Fruit fly (Drosophila melanogaster): ENCODE results near the gene GstZ1.
A peak's percentile ranks its signal among the peaks of the same experiment; 100 is the strongest.

The GstZ1 gene

DNA sequence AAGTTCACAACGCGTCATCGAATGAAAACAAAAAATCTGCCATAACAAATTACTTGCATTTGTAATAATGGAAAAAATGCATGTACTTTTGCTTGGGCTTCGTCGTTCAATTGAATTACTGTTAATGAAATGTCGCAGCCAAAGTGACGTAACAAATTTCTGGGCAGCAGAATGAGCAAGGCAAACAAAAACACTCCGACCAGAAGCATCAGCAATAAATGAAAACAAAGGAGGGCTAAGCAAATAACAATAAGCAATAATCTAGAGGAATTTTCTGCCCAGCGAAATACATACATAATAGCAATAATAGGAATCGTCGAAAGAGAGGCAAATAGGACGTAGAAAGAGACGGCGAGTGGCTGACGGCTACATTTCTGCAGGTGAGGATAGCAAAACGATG, 34.0 kb downstream of the GstZ1 start:
- TF ChIP-seq woc (GFP tag; optimal IDR thresholded peaks at IDR 0.05) (no peak), Hr78 (GFP tag; optimal IDR thresholded peaks at IDR 0.05) (no peak), OdsH (GFP tag; optimal IDR thresholded peaks at IDR 0.05) (no peak), Hnf4 (GFP tag; optimal IDR thresholded peaks at IDR 0.05) (no peak), sv (GFP tag; optimal IDR thresholded peaks at IDR 0.05) (no peak), CG32264 (GFP tag; optimal IDR thresholded peaks at IDR 0.05) (no peak)

dm6 chr3R:9420439-9421234, 35.7 kb downstream of the GstZ1 start:
- no peak for TF ChIP-seq fru (GFP tag; optimal IDR thresholded peaks at IDR 0.05)
- TF ChIP-seq psq (GFP tag; optimal IDR thresholded peaks at IDR 0.05), result peak; percentile 2
- TF ChIP-seq foxo (GFP tag; optimal IDR thresholded peaks at IDR 0.05), result peak in 1 of 2 experiments; percentile 19

DNA sequence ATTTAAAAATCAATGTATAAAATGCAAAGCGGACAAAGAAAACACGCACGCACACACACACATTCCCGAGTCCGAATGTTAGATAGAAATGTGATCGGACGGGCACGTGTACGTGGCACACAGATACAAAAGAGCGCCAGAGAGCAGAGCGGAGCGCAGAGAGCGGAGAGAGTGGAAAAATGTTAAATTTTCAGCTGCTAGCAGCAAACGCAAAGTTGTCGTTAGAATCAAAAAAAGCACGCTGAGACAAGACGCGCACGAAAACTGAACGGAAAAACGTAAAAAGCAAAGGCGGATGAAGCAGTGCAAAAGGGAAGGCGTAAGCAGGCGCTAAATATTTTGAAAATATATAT, 37.1 kb downstream of the GstZ1 start:
- TF ChIP-seq fru (GFP tag; optimal IDR thresholded peaks at IDR 0.05), result no peak
- TF ChIP-seq psq (GFP tag; optimal IDR thresholded peaks at IDR 0.05), result peak; percentile 58
- peak; percentile 95 to 98 for TF ChIP-seq dl (GFP tag; optimal IDR thresholded peaks at IDR 0.05; ENCODE audit: insufficient read depth in 1 of 2, partially characterized antibody in 2 of 2)
- no peak for TF ChIP-seq CG9705 (GFP tag; optimal IDR thresholded peaks at IDR 0.05)
- TF ChIP-seq Hr83 (GFP tag; optimal IDR thresholded peaks at IDR 0.05; ENCODE audit: poor library complexity, severe bottlenecking), result peak; percentile 66
- peak; percentile 59 for TF ChIP-seq sage (GFP tag; optimal IDR thresholded peaks at IDR 0.05)
- no peak for TF ChIP-seq pan (optimal IDR thresholded peaks at IDR 0.05)
- TF ChIP-seq brk (GFP tag; optimal IDR thresholded peaks at IDR 0.05), result no peak
- TF ChIP-seq Rel (GFP tag; optimal IDR thresholded peaks at IDR 0.05), result peak; percentile 63
- TF ChIP-seq Rel (tag; optimal IDR thresholded peaks at IDR 0.05), result no peak
- TF ChIP-seq dmrt93B (GFP tag; optimal IDR thresholded peaks at IDR 0.05), result no peak
- TF ChIP-seq Hnf4 (GFP tag; optimal IDR thresholded peaks at IDR 0.05), result no peak
- no peak for TF ChIP-seq br (GFP tag; optimal IDR thresholded peaks at IDR 0.05)
- TF ChIP-seq CG32264 (GFP tag; optimal IDR thresholded peaks at IDR 0.05), result peak; percentile 11
- no peak for TF ChIP-seq sv (GFP tag; optimal IDR thresholded peaks at IDR 0.05)
- no peak for TF ChIP-seq Dfd (GFP tag; optimal IDR thresholded peaks at IDR 0.05)
- TF ChIP-seq Dif (GFP tag; optimal IDR thresholded peaks at IDR 0.05; ENCODE audit: partially characterized antibody), result peak; percentile 99
- peak; percentile 81 for TF ChIP-seq CrebA (GFP tag; optimal IDR thresholded peaks at IDR 0.05; ENCODE audit: borderline replicate concordance)
- no peak for TF ChIP-seq woc (GFP tag; optimal IDR thresholded peaks at IDR 0.05)
- no peak for TF ChIP-seq Hr78 (GFP tag; optimal IDR thresholded peaks at IDR 0.05)
- no peak for TF ChIP-seq Sp1 (GFP tag; optimal IDR thresholded peaks at IDR 0.05)
- TF ChIP-seq Jra (GFP tag; optimal IDR thresholded peaks at IDR 0.05), result no peak
- TF ChIP-seq Mio (GFP tag; optimal IDR thresholded peaks at IDR 0.05), result no peak
- peak; percentile 51 for TF ChIP-seq h (GFP tag; optimal IDR thresholded peaks at IDR 0.05)
- TF ChIP-seq ey (GFP tag; optimal IDR thresholded peaks at IDR 0.05), result no peak
- peak; percentile 93 for TF ChIP-seq Vsx2 (GFP tag; optimal IDR thresholded peaks at IDR 0.05; ENCODE audit: partially characterized antibody)
- TF ChIP-seq rgr (GFP tag; optimal IDR thresholded peaks at IDR 0.05), result peak; percentile 45

- TF ChIP-seq Sp1 (GFP tag; optimal IDR thresholded peaks at IDR 0.05) (no peak), brk (GFP tag; optimal IDR thresholded peaks at IDR 0.05) (no peak), HLH106 (tag; optimal IDR thresholded peaks at IDR 0.05) (no peak), N (GFP tag; optimal IDR thresholded peaks at IDR 0.05) (peak; percentile 39), sage (GFP tag; optimal IDR thresholded peaks at IDR 0.05) (peak; percentile 65), dl (GFP tag; optimal IDR thresholded peaks at IDR 0.05; ENCODE audit: insufficient read depth in 1 of 2, partially characterized antibody in 2 of 2) (peak in 1 of 2 experiments; percentile 50), h (GFP tag; optimal IDR thresholded peaks at IDR 0.05) (peak; percentile 12), Vsx2 (GFP tag; optimal IDR thresholded peaks at IDR 0.05; ENCODE audit: partially characterized antibody) (no peak), Dif (GFP tag; optimal IDR thresholded peaks at IDR 0.05; ENCODE audit: partially characterized antibody) (peak; percentile 77), psq (GFP tag; optimal IDR thresholded peaks at IDR 0.05) (peak; percentile 58)
These were observed 37.7 kb downstream of the GstZ1 start for dm6 chr3R:9418373-9419299.

Measured in whole organism, wandering third instar larva.